Worm (Caenorhabditis elegans): Measurements from ENCODE around the gene C11H1.7.

DNA sequence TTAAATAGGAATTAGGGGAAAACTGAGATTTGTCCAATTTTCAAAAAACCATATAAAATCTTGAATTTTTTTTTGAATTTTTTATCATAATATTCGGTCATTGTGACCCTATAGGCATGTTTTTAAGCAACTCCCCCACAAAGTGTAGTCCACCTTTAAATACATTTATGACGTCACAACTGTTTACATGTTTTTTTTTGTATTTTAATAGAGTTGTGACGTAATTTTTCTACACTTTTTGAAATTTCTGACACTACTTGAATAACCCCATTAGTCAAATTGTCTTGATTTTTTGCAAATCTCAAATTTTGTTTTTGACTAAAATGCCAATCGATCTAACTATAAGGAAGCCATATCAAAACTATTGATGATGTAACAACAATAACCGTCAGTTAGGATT, 38.9 kb downstream of the C11H1.7 start:
- TF ChIP-seq dao-5 (tag; optimal IDR thresholded peaks at IDR 0.05) (no peak), W03F9.2 (tag; optimal IDR thresholded peaks at IDR 0.05) (no peak)

Measured in whole organism, L4/young adult.